Worm (Caenorhabditis elegans) whole organism, L4 larva: Measurements from ENCODE around the gene F07G11.4.

Source experiments
- F37D6.2 ChIP-seq: sonication (generic microtip); optimal IDR thresholded peaks from 2 replicates; lab custom pipeline; 2016; ENCODE audit warnings: mild to moderate bottlenecking, missing genetic modification characterization, missing compliant biosample characterization
- F44E2.7 ChIP-seq: fragments of 200-800 bp; sonication (Bioruptor generic); IDR thresholded peaks from 2 replicates; pipeline ENCODE4 v2.1.2; 2022; ENCODE audit warnings: missing genetic modification characterization, missing compliant biosample characterization
- F49E8.2 ChIP-seq: sonication (generic microtip); optimal IDR thresholded peaks from 2 replicates; lab custom pipeline; 2016; ENCODE audit warnings: missing compliant biosample characterization, mild to moderate bottlenecking, missing genetic modification characterization, borderline replicate concordance
- R02D3.7 ChIP-seq: fragments of 150-350 bp; sonication (generic microtip); optimal IDR thresholded peaks from 3 replicates; lab custom pipeline; 2014; ENCODE audit warnings: missing biosample characterization, missing genetic modification characterization
- T20F7.1 ChIP-seq: fragments of 200-800 bp; sonication (Bioruptor generic); optimal IDR thresholded peaks from 2 replicates; lab custom pipeline; 2018; ENCODE audit warnings: mild to moderate bottlenecking, missing genetic modification characterization, missing compliant biosample characterization
- ZK546.5 ChIP-seq, 2 experiments: sonication (generic microtip); optimal IDR thresholded peaks; 2 replicates each; lab custom pipeline; 2017; ENCODE audit warnings: missing biosample characterization in 2 of 2, missing genetic modification characterization in 2 of 2
- aha-1 ChIP-seq: fragments of 150-350 bp; peaks from one replicate; lab custom pipeline; 2014; ENCODE audit warnings: missing biosample characterization, missing genetic modification characterization
- ceh-32 ChIP-seq: sonication (generic microtip); optimal IDR thresholded peaks from 2 replicates; lab custom pipeline; 2016; ENCODE audit warnings: mild to moderate bottlenecking, missing genetic modification characterization, missing compliant biosample characterization; ENCODE audit not compliant: poor library complexity
- daf-12 ChIP-seq: fragments of 150-350 bp; optimal IDR thresholded peaks from 2 replicates; lab custom pipeline; 2014; ENCODE audit warnings: missing biosample characterization, missing genetic modification reagents, missing genetic modification characterization
- daf-16 ChIP-seq, 3 experiments: sonication (generic microtip); optimal IDR thresholded peaks; 2 replicates each; lab custom pipeline; 2016 to 2017; ENCODE audit warnings: missing genetic modification characterization in 3 of 3, missing genetic modification reagents in 3 of 3, mild to moderate bottlenecking in 2 of 3, missing compliant biosample characterization in 2 of 3, missing biosample characterization in 1 of 3, moderate library complexity in 1 of 3
- dmd-6 ChIP-seq: fragments of 200-800 bp; sonication (Bioruptor generic); IDR thresholded peaks from 2 replicates; pipeline ENCODE4 v1.3.6; 2022; ENCODE audit warnings: missing genetic modification reagents, missing genetic modification characterization, missing compliant biosample characterization
- dmd-9 ChIP-seq: fragments of 200-800 bp; sonication (Bioruptor generic); IDR thresholded peaks from 2 replicates; pipeline ENCODE4 v1.3.6; 2022; ENCODE audit warnings: missing genetic modification reagents, missing genetic modification characterization, missing compliant biosample characterization
- dve-1 ChIP-seq: sonication (generic microtip); optimal IDR thresholded peaks from 2 replicates; lab custom pipeline; 2017; ENCODE audit warnings: antibody characterized with exemption, mild to moderate bottlenecking, missing genetic modification characterization, missing compliant biosample characterization; ENCODE audit not compliant: insufficient read depth
- egl-27 ChIP-seq: sonication (generic microtip); optimal IDR thresholded peaks from 3 replicates; lab custom pipeline; 2017; ENCODE audit warnings: missing biosample characterization, missing genetic modification reagents, missing genetic modification characterization
- egl-43 ChIP-seq: fragments of 200-800 bp; sonication (Bioruptor generic); IDR thresholded peaks from 2 replicates; pipeline ENCODE4 v1.3.6; 2022; ENCODE audit warnings: missing genetic modification reagents, missing genetic modification characterization, missing compliant biosample characterization
- fkh-10 ChIP-seq: fragments of 150-350 bp; optimal IDR thresholded peaks from 2 replicates; lab custom pipeline; 2014; ENCODE audit warnings: missing biosample characterization, missing genetic modification reagents, missing genetic modification characterization
- hif-1 ChIP-seq, 2 experiments: sonication (generic microtip); optimal IDR thresholded peaks; 2 replicates each; lab custom pipeline; 2016 to 2017; ENCODE audit warnings: missing compliant biosample characterization in 2 of 2, missing genetic modification characterization in 2 of 2, missing genetic modification reagents in 2 of 2, missing genotype in 2 of 2, mild to moderate bottlenecking in 1 of 2
- lim-7 ChIP-seq: fragments of 200-800 bp; sonication (Bioruptor generic); IDR thresholded peaks from 2 replicates; pipeline ENCODE4 v1.3.6; 2022; ENCODE audit warnings: missing genetic modification characterization, missing compliant biosample characterization
- lin-1 ChIP-seq: fragments of 200-800 bp; sonication (Bioruptor generic); IDR thresholded peaks from 2 replicates; pipeline ENCODE4 v1.3.6; 2022; ENCODE audit warnings: missing genetic modification reagents, missing genetic modification characterization, missing compliant biosample characterization
- lin-15B ChIP-seq: fragments of 150-350 bp; sonication (generic microtip); optimal IDR thresholded peaks from 3 replicates; lab custom pipeline; 2014; ENCODE audit warnings: missing biosample characterization, missing genetic modification characterization
- lin-29 ChIP-seq: fragments of 200-800 bp; sonication (Bioruptor generic); IDR thresholded peaks from 2 replicates; pipeline ENCODE4 v1.3.6; 2022; ENCODE audit warnings: missing genetic modification reagents, missing genetic modification characterization, missing compliant biosample characterization
- lin-39 ChIP-seq: fragments of 150-350 bp; optimal IDR thresholded peaks from 2 replicates; lab custom pipeline; 2014; ENCODE audit warnings: missing biosample characterization, missing genetic modification reagents, missing genetic modification characterization
- madf-5 ChIP-seq, 2 experiments: fragments of 200-800 bp; sonication (Bioruptor generic); IDR thresholded peaks; 2 replicates each; pipeline ENCODE4 v1.3.6; 2022; ENCODE audit warnings: missing compliant biosample characterization in 2 of 2, missing genetic modification characterization in 2 of 2
- mdl-1 ChIP-seq, 2 experiments: fragments of 150-350 bp in 1 of 2; sonication (generic microtip) in 1 of 2; optimal IDR thresholded peaks; 2 replicates each; lab custom pipeline; 2014 to 2017; ENCODE audit warnings: missing biosample characterization in 2 of 2, missing genetic modification characterization in 2 of 2
- mxl-2 ChIP-seq: fragments of 200-800 bp; sonication (Bioruptor generic); conservative IDR thresholded peaks from 2 replicates; pipeline ENCODE4 v1.3.6; 2022; ENCODE audit warnings: missing genetic modification reagents, missing genetic modification characterization, missing compliant biosample characterization
- nhr-237 ChIP-seq: sonication (generic microtip); optimal IDR thresholded peaks from 2 replicates; lab custom pipeline; 2017; ENCODE audit warnings: missing biosample characterization, missing genetic modification characterization
- nhr-41 ChIP-seq: fragments of 200-800 bp; sonication (Bioruptor generic); IDR thresholded peaks from 2 replicates; pipeline ENCODE4 v1.3.6; 2022; ENCODE audit warnings: missing genetic modification reagents, missing genetic modification characterization, missing compliant biosample characterization
- nhr-42 ChIP-seq: fragments of 200-800 bp; sonication (Bioruptor generic); IDR thresholded peaks from 2 replicates; pipeline ENCODE4 v1.3.6; 2022; ENCODE audit warnings: missing genetic modification characterization, missing compliant biosample characterization
- nhr-48 ChIP-seq: sonication (generic microtip); optimal IDR thresholded peaks from 2 replicates; lab custom pipeline; 2016; ENCODE audit warnings: mild to moderate bottlenecking, missing genetic modification characterization, missing compliant biosample characterization
- nhr-77 ChIP-seq: fragments of 150-350 bp; optimal IDR thresholded peaks from 2 replicates; lab custom pipeline; 2014; ENCODE audit warnings: missing biosample characterization, missing genetic modification characterization
- php-3 ChIP-seq: fragments of 200-800 bp; sonication (Bioruptor generic); IDR thresholded peaks from 2 replicates; pipeline ENCODE4 v1.3.6; 2022; ENCODE audit warnings: missing genetic modification reagents, missing genetic modification characterization, missing compliant biosample characterization
- rbr-2 ChIP-seq: sonication (generic microtip); optimal IDR thresholded peaks from 2 replicates; lab custom pipeline; 2016; ENCODE audit warnings: missing genotype, missing genetic modification characterization, missing compliant biosample characterization
- sdz-12 ChIP-seq: fragments of 200-800 bp; sonication (Bioruptor generic); optimal IDR thresholded peaks from 2 replicates; lab custom pipeline; 2018; ENCODE audit warnings: mild to moderate bottlenecking, missing genetic modification characterization, missing compliant biosample characterization
- skn-1 ChIP-seq: fragments of 150-350 bp; optimal IDR thresholded peaks from 2 replicates; lab custom pipeline; 2014; ENCODE audit warnings: missing biosample characterization, missing genetic modification characterization
- snpc-1.2 ChIP-seq: fragments of 200-800 bp; sonication (Bioruptor generic); IDR thresholded peaks from 2 replicates; pipeline ENCODE4 v1.3.6; 2022; ENCODE audit warnings: missing genetic modification reagents, missing genetic modification characterization, missing compliant biosample characterization
- snpc-4 ChIP-seq: fragments of 150-350 bp; optimal IDR thresholded peaks from 2 replicates; lab custom pipeline; 2014; ENCODE audit warnings: missing biosample characterization, missing genetic modification characterization
- spr-1 ChIP-seq: sonication (generic microtip); optimal IDR thresholded peaks from 2 replicates; lab custom pipeline; 2016; ENCODE audit warnings: mild to moderate bottlenecking, missing genetic modification characterization, missing compliant biosample characterization
- tag-97 ChIP-seq: fragments of 200-800 bp; sonication (Bioruptor generic); IDR thresholded peaks from 2 replicates; pipeline ENCODE4 v1.3.6; 2022; ENCODE audit warnings: missing genetic modification characterization, missing compliant biosample characterization
- tra-1 ChIP-seq: fragments of 200-800 bp; sonication (Bioruptor generic); IDR thresholded peaks from 2 replicates; pipeline ENCODE4 v1.3.6; 2022; ENCODE audit warnings: missing genetic modification reagents, missing genetic modification characterization, missing compliant biosample characterization
- unc-39 ChIP-seq: sonication (generic microtip); optimal IDR thresholded peaks from 2 replicates; lab custom pipeline; 2017; ENCODE audit warnings: missing biosample characterization, missing genetic modification characterization
- unc-62 ChIP-seq, 3 experiments: fragments of 150-350 bp in 1 of 3; sonication (generic microtip); optimal IDR thresholded peaks in 2 of 3; peaks in 1 of 3; 1 replicate in 1 of 3; 2 replicates in 2 of 3; lab custom pipeline; 2014 to 2017; ENCODE audit warnings: missing biosample characterization in 3 of 3, missing genetic modification characterization in 3 of 3, missing genetic modification reagents in 3 of 3, missing genotype in 1 of 3
- zag-1 ChIP-seq: fragments of 150-350 bp; optimal IDR thresholded peaks from 2 replicates; lab custom pipeline; 2014; ENCODE audit warnings: missing biosample characterization, missing genetic modification characterization

F07G11.4 gene

DNA sequence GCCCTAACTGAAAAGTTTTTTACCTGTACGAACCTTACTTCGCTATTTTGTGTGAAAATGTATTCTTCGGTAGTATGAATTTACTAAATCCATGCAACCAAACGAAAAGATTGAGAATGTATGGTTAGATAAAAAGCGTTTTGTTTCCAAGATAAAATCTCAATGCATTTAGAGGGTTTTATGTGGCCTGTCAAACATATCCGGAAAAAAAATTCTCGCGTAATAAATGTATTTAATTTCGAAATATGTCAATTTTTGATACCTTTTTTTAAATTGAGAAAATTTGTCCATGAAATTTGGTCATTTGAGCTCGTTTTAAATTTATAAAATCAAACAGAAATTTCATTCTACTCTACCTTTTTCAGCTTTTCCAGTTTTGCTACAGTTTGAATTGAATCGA, at the start of gene F07G11.4:
Gene F07G11.4 (minus strand): TSS at position 101 of the 400 bp plus-strand sequence.
- TF ChIP-seq F44E2.7 (GFP tag; lab: Robert Waterston, UW) (no peak), php-3 (GFP tag; lab: Robert Waterston, UW) (no peak), unc-62 (GFP tag; optimal IDR thresholded peaks at IDR 0.05 in 1 of 2; lab: Kevin White, UChicago) (no peak), unc-62 (tag; optimal IDR thresholded peaks at IDR 0.05; lab: Kevin White, UChicago) (no peak), mdl-1 (tag; optimal IDR thresholded peaks at IDR 0.05; lab: Kevin White, UChicago) (no peak), mxl-2 (no peak), daf-16 (GFP tag; optimal IDR thresholded peaks at IDR 0.05; lab: Kevin White, UChicago) (no peak), daf-16 (tag; optimal IDR thresholded peaks at IDR 0.05; lab: Kevin White, UChicago) (no peak), F37D6.2 (no peak), daf-12 (tag; lab: Kevin White, UChicago) (no peak), rbr-2 (tag; lab: Kevin White, UChicago) (no peak), lin-29 (GFP tag; lab: Robert Waterston, UW) (no peak), nhr-77 (tag; lab: Kevin White, UChicago) (no peak), aha-1 (tag; lab: Kevin White, UChicago) (no peak), lim-7 (no peak), snpc-4 (tag; lab: Kevin White, UChicago) (no peak), T20F7.1 (GFP tag; lab: Kevin White, UChicago) (no peak)

DNA sequence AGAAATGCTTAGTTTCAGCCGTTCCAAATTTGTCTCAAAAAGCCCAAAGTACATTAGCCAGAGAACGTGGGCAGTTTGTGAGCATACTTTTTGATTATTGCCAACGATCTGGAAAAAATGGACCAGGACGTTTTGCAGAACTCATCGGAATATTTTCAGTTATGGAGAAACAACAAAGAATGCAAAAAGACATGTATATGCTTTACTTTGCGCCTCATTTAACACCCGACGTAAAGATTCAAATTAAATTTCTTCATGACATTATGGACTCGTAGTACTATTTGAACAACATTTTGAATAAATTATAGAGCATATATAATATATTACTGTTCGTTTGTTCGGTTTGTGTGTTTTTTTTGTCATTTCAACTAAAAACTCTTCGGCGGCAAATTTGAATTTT, 48.4 kb upstream of the F07G11.4 start, which contains the start of gene srh-244:
Gene srh-244 (plus strand): TSS at position 301 of the 400 bp plus-strand sequence.
- no peak for TF ChIP-seq tra-1 (GFP tag; lab: Robert Waterston, UW)
- TF ChIP-seq nhr-42 (GFP tag; lab: Robert Waterston, UW): no peak
- TF ChIP-seq unc-62 (GFP tag; optimal IDR thresholded peaks at IDR 0.05 in 1 of 2; lab: Kevin White, UChicago): peak in 1 of 2 experiments; percentile 62
- no peak for TF ChIP-seq unc-62 (tag; optimal IDR thresholded peaks at IDR 0.05; lab: Kevin White, UChicago)

DNA sequence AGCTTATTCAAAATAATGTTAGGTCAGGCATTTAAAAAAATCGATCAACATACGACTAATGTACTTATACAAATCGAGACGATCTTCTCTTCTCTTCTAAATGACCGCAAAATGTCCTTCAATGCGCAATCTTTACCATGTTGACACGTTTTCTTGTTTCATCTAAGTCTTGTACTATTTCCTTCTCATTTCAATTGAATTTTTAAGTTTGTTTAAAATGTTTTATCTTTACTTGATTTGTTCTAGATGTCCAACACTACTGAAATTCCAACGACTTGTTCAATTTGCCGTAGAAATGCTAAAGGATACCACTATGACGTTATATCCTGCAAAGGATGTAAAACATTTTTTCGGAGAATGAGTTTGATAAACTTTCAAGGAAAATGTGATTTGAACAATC, 46.8 kb upstream of the F07G11.4 start, which contains the start of the genes nhr-263 and nhr-148:
Gene nhr-263 (minus strand): TSS at position 101 of the 400 bp plus-strand sequence.
Gene nhr-148 (plus strand): TSS at position 215 of the 400 bp plus-strand sequence.
- TF ChIP-seq snpc-1.2 (GFP tag; lab: Robert Waterston, UW) (no peak), fkh-10 (GFP tag; lab: Kevin White, UChicago) (no peak), egl-27 (tag; lab: Kevin White, UChicago) (no peak), egl-43 (no peak), rbr-2 (tag; lab: Kevin White, UChicago) (no peak), madf-5 (GFP tag; IDR thresholded peaks at IDR 0.05; lab: Robert Waterston, UW) (no peak), R02D3.7 (no peak), dmd-6 (no peak), spr-1 (tag; lab: Kevin White, UChicago) (no peak), dmd-9 (GFP tag; lab: Robert Waterston, UW) (no peak), lin-1 (GFP tag; lab: Robert Waterston, UW) (no peak), nhr-48 (tag; lab: Kevin White, UChicago) (no peak)

DNA sequence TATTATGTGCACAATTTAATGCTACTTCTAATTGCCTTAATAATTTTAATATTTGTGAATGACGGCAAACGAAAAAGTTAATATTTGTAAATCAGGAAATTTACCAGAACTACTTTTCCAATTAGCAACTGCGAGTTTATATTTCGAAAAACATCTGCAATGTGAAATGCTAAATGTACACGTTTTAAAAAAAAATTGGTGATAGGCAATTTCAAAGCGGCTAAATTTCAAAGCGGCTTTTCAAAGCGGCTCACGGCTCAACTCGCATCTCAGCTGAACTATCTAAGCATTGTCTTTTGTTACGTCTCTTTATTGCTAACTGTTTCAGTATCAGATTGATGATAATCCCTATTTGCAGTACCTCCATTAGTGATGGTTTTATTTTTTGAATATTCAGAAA, 44.7 kb upstream of the F07G11.4 start, which contains the start of gene srh-187:
Gene srh-187 (minus strand): TSS at position 101 of the 400 bp plus-strand sequence.
- TF ChIP-seq hif-1 (tag; optimal IDR thresholded peaks at IDR 0.05; lab: Kevin White, UChicago) (no peak), nhr-41 (no peak), lin-39 (tag; lab: Kevin White, UChicago) (no peak), ZK546.5 (tag; optimal IDR thresholded peaks at IDR 0.05; lab: Kevin White, UChicago) (no peak), zag-1 (no peak), R02D3.7 (no peak), ceh-32 (tag; lab: Kevin White, UChicago) (no peak), nhr-77 (tag; lab: Kevin White, UChicago) (no peak), sdz-12 (GFP tag; lab: Kevin White, UChicago) (no peak), unc-39 (no peak), lin-15B (tag; lab: Kevin White, UChicago) (no peak), mxl-2 (no peak), dve-1 (tag; lab: Kevin White, UChicago) (no peak), rbr-2 (tag; lab: Kevin White, UChicago) (no peak), F49E8.2 (tag; lab: Kevin White, UChicago) (no peak), skn-1 (tag; lab: Kevin White, UChicago) (no peak), tag-97 (no peak), nhr-237 (tag; lab: Kevin White, UChicago) (no peak)
